Worm (Caenorhabditis elegans): Measurements from ENCODE around the gene T05C3.2.

The T05C3.2 gene

DNA sequence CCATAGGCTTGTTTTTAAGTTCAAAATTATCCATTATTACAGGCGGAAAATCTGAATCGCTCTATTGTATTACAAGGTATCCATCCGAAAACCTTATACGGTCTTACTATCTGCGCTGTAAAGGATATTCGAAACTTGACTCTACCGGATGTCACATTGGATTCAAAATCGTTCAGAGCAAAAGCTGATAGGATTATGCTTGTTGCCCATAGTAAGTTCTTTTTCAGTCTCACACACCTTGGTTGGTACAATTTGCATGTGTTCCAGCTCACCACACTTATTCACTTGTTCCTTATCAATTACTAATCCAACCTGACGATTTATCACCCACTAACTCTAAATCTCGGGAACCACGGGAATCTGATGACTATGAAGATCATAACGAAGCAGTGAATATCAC is 34.1 kb downstream of the T05C3.2 start:
- TF ChIP-seq unc-30 (tag; optimal IDR thresholded peaks at IDR 0.05), result no peak
- no peak for TF ChIP-seq blmp-1 (tag; optimal IDR thresholded peaks at IDR 0.05)
- TF ChIP-seq dsc-1 (tag; optimal IDR thresholded peaks at IDR 0.05), result no peak
- no peak for TF ChIP-seq rnt-1 (tag; optimal IDR thresholded peaks at IDR 0.05)

DNA sequence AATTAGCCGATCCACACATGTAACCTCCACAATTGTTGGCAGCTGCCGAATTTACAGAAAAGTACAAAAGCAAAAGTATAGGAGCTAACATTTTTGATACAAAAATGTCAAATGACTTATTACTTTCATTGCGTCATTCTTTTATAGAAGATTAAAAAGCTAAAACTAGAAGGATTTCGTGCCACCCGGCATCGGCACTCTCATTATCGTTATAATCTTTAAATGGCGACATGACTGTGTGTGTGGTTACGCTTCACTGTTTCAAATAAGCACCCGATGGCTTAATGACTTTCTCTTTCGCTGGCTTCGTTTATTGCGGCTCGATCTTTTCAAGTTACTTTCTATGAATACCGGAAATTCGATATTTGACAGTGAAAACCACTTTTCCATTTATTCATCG is 40.2 kb downstream of the T05C3.2 start, which contains the start of gene grl-1:
Gene grl-1 (minus strand): TSS at position 101 of the 400 bp plus-strand sequence.
- no peak for TF ChIP-seq zag-1 (tag; optimal IDR thresholded peaks at IDR 0.05)
- TF ChIP-seq lir-3 (tag; optimal IDR thresholded peaks at IDR 0.05; ENCODE audit: poor library complexity), result no peak
- no peak for TF ChIP-seq ztf-11 (tag; optimal IDR thresholded peaks at IDR 0.05)
- TF ChIP-seq ceh-88 (GFP tag; IDR thresholded peaks at IDR 0.05), result no peak
- no peak for TF ChIP-seq lsy-2 (tag; optimal IDR thresholded peaks at IDR 0.05)
- no peak for TF ChIP-seq irx-1 (tag; optimal IDR thresholded peaks at IDR 0.05)
- no peak for TF ChIP-seq nhr-20 (tag; optimal IDR thresholded peaks at IDR 0.05)
- no peak for TF ChIP-seq egl-27 (tag; optimal IDR thresholded peaks at IDR 0.05)
- no peak for TF ChIP-seq nhr-12 (tag; optimal IDR thresholded peaks at IDR 0.05)
- no peak for TF ChIP-seq grh-1 (GFP tag; IDR thresholded peaks at IDR 0.05)
- no peak for TF ChIP-seq lin-13 (GFP tag; optimal IDR thresholded peaks at IDR 0.05)
- no peak for TF ChIP-seq skn-1 (tag; optimal IDR thresholded peaks at IDR 0.05)
- no peak for TF ChIP-seq sptf-1 (tag; optimal IDR thresholded peaks at IDR 0.05)
- TF ChIP-seq unc-130 (tag; optimal IDR thresholded peaks at IDR 0.05), result no peak
- no peak for TF ChIP-seq vab-15 (tag; optimal IDR thresholded peaks at IDR 0.05)
- no peak for TF ChIP-seq hlh-4 (tag; optimal IDR thresholded peaks at IDR 0.05)
- TF ChIP-seq hlh-17 (GFP tag; optimal IDR thresholded peaks at IDR 0.05; ENCODE audit: borderline replicate concordance), result no peak
- no peak for TF ChIP-seq elt-3 (tag; optimal IDR thresholded peaks at IDR 0.05)

DNA sequence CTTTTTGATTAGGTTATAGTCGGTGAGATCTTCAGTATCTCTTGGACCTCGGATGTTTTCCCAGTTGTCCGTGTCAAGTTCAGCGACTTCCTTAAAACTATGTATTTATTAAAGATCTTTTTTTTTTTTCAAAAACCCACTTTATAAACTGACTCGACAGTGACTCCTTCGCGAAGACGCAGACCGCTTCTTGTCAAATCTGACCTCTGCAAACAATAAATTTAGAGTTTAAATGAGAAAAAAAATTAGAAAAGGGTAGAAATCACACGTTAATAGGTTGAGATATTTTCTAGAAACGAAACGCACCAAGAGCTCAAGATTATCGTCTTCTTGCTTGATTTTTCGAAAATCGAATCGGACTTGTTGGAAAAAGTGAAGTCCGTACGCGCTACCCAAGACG is 42.2 kb downstream of the T05C3.2 start, which contains the start of gene C24G6.8:
Gene C24G6.8 (minus strand): TSS at position 101 of the 400 bp plus-strand sequence.
- TF ChIP-seq jun-1 (tag; optimal IDR thresholded peaks at IDR 0.05), result no peak
- no peak for TF ChIP-seq pag-3 (tag; optimal IDR thresholded peaks at IDR 0.05; ENCODE audit: borderline replicate concordance, insufficient read depth)
- TF ChIP-seq efl-1 (optimal IDR thresholded peaks at IDR 0.05), result no peak
- TF ChIP-seq efl-1 (GFP tag; optimal IDR thresholded peaks at IDR 0.05 in 1 of 2), result peak in 1 of 2 experiments; percentile 68

DNA sequence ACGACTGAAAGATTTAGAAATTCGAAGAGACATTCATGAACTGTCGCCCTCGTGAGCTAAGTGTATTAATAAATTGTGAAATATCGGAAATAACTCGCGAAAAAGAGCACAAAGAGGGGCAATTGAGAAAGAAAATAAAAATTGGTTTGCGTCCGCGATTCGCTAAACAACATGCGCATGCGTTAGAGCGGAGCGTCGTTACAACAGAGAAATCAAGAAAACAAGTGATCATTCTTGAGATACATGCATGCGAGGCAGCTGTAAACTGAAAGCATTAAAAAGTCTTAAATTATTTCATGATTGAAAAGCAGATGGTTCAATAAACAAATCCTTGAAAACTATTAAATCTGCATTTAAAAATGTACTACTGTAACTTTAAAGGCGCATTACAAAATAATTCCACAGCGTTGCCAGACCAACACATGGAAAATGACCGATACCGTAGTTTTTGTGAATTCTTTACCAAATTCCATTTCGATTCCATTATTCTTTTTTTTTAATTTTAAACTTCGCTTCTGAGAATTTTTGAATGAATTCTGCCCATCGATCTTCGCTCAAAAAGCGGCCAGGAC is 42.8 kb downstream of the T05C3.2 start, which contains the start of the genes cox-16 and syp-2:
Gene cox-16 (minus strand): TSS at position 4 of the 572 bp plus-strand sequence.
Gene syp-2 (plus strand): TSS at position 248 of the 572 bp plus-strand sequence.
- TF ChIP-seq unc-130 (tag; optimal IDR thresholded peaks at IDR 0.05) (peak; percentile 21), snu-23 (GFP tag; optimal IDR thresholded peaks at IDR 0.05) (peak; percentile 35), irx-1 (tag; optimal IDR thresholded peaks at IDR 0.05) (no peak), ceh-63 (GFP tag; optimal IDR thresholded peaks at IDR 0.05) (no peak), dsc-1 (tag; optimal IDR thresholded peaks at IDR 0.05) (no peak), isw-1 (GFP tag; IDR thresholded peaks at IDR 0.05) (no peak), C16A3.4 (tag; optimal IDR thresholded peaks at IDR 0.05) (peak; percentile 8), aly-2 (tag; optimal IDR thresholded peaks at IDR 0.05) (no peak), blmp-1 (tag; optimal IDR thresholded peaks at IDR 0.05) (peak; percentile 12), dpl-1 (GFP tag; optimal IDR thresholded peaks at IDR 0.05) (peak in 2 of 3 experiments; percentile 20 to 54), efl-1 (optimal IDR thresholded peaks at IDR 0.05) (peak; percentile 33 to 45), efl-1 (GFP tag; optimal IDR thresholded peaks at IDR 0.05 in 1 of 2) (peak; percentile 35 to 86), vab-15 (tag; optimal IDR thresholded peaks at IDR 0.05) (no peak), rnt-1 (tag; optimal IDR thresholded peaks at IDR 0.05) (peak; percentile 5), pag-3 (tag; optimal IDR thresholded peaks at IDR 0.05; ENCODE audit: borderline replicate concordance, insufficient read depth) (no peak), lsy-2 (tag; optimal IDR thresholded peaks at IDR 0.05) (peak in 1 of 2 experiments; percentile 61), unc-86 (tag; optimal IDR thresholded peaks at IDR 0.05) (no peak), ceh-82 (tag; optimal IDR thresholded peaks at IDR 0.05) (peak in 2 of 3 experiments; percentile 3 to 11), lin-35 (GFP tag; optimal IDR thresholded peaks at IDR 0.05) (peak; percentile 33 to 52)

Data from whole organism, L1 larva.